Worm (Caenorhabditis elegans): Measurements from ENCODE around the gene gap-2.

gap-2 gene

ce11 chrX:9467573-9467972 is 4.7 kb upstream of the gap-2 start (continued):
- TF ChIP-seq spr-3 (GFP tag; optimal IDR thresholded peaks at IDR 0.05), result peak; percentile 19
- peak; percentile 79 for TF ChIP-seq zip-2 (tag; optimal IDR thresholded peaks at IDR 0.05)
- TF ChIP-seq mes-2 (tag; optimal IDR thresholded peaks at IDR 0.05; ENCODE audit: poor library complexity, severe bottlenecking), result peak; percentile 78
- peak; percentile 79 for TF ChIP-seq lir-3 (tag; optimal IDR thresholded peaks at IDR 0.05)
- no peak for TF ChIP-seq saeg-2 (GFP tag; IDR thresholded peaks at IDR 0.05)
- TF ChIP-seq unc-62 (GFP tag; optimal IDR thresholded peaks at IDR 0.05 in 1 of 2), result no peak
- no peak for TF ChIP-seq unc-62 (tag; optimal IDR thresholded peaks at IDR 0.05)
- no peak for TF ChIP-seq ztf-11 (tag; optimal IDR thresholded peaks at IDR 0.05)
- TF ChIP-seq T26A8.4 (GFP tag; IDR thresholded peaks at IDR 0.05), result peak; percentile 88
- TF ChIP-seq lin-1 (GFP tag; IDR thresholded peaks at IDR 0.05), result peak; percentile 79
- no peak for TF ChIP-seq zag-1 (tag; optimal IDR thresholded peaks at IDR 0.05)
- peak; percentile 93 for TF ChIP-seq ctbp-1 (GFP tag; IDR thresholded peaks at IDR 0.05)
- TF ChIP-seq mxl-3 (GFP tag; optimal IDR thresholded peaks at IDR 0.05), result peak; percentile 25
- peak; percentile 59 for TF ChIP-seq hlh-11 (tag; optimal IDR thresholded peaks at IDR 0.05)
- 0 out of 2 replicates have a peak, but pooled peaks have one; percentile 31 for TF ChIP-seq php-3 (GFP tag; IDR thresholded peaks at IDR 0.05)
- no peak for TF ChIP-seq nhr-237 (tag; optimal IDR thresholded peaks at IDR 0.05)
- no peak for TF ChIP-seq nhr-10 (tag; optimal IDR thresholded peaks at IDR 0.05)
- TF ChIP-seq nhr-48 (tag; optimal IDR thresholded peaks at IDR 0.05), result peak; percentile 66
- peak; percentile 86 for TF ChIP-seq pha-4 (GFP tag; IDR thresholded peaks at IDR 0.05)
- TF ChIP-seq pha-4 (tag; optimal IDR thresholded peaks at IDR 0.05), result no peak
- TF ChIP-seq nhr-76 (tag; optimal IDR thresholded peaks at IDR 0.05), result no peak
- TF ChIP-seq hlh-30 (tag; optimal IDR thresholded peaks at IDR 0.05; ENCODE audit: insufficient read depth), result peak; percentile 73
- TF ChIP-seq set-16 (GFP tag; IDR thresholded peaks at IDR 0.05), result no peak
- peak; percentile 57; the same call in 1 of the 2 replicates for TF ChIP-seq dmd-9 (GFP tag; IDR thresholded peaks at IDR 0.05)
- TF ChIP-seq ces-1 (GFP tag; optimal IDR thresholded peaks at IDR 0.05), result peak; percentile 51
- TF ChIP-seq D1046.2 (GFP tag; IDR thresholded peaks at IDR 0.05), result 0 out of 2 replicates have a peak, but pooled peaks have one; percentile 60
- TF ChIP-seq sdz-12 (GFP tag; optimal IDR thresholded peaks at IDR 0.05), result no peak
- peak; percentile 55 for TF ChIP-seq zfp-2 (tag; optimal IDR thresholded peaks at IDR 0.05)
- peak; percentile 98 for TF ChIP-seq aha-1 (tag)
- TF ChIP-seq madf-5 (GFP tag; IDR thresholded peaks at IDR 0.05), result peak; percentile 75 to 87; a peak in 3 of 4 replicates
- no peak for TF ChIP-seq daf-12 (tag; optimal IDR thresholded peaks at IDR 0.05)
- TF ChIP-seq lin-39 (tag; optimal IDR thresholded peaks at IDR 0.05), result no peak
- TF ChIP-seq vab-7 (GFP tag; IDR thresholded peaks at IDR 0.05), result peak; percentile 92
- TF ChIP-seq lin-38 (GFP tag; IDR thresholded peaks at IDR 0.05), result no peak; the same call in 1 of the 2 replicates
- TF ChIP-seq ceh-28 (tag; optimal IDR thresholded peaks at IDR 0.05), result no peak
- TF ChIP-seq daf-8 (GFP tag; IDR thresholded peaks at IDR 0.05), result no peak
- no peak; the same call in 1 of the 2 replicates for TF ChIP-seq dmd-6 (GFP tag; IDR thresholded peaks at IDR 0.05)
- no peak for TF ChIP-seq egl-27 (tag; optimal IDR thresholded peaks at IDR 0.05)
- no peak for TF ChIP-seq R02D3.7 (tag; optimal IDR thresholded peaks at IDR 0.05)
- TF ChIP-seq unc-130 (GFP tag; optimal IDR thresholded peaks at IDR 0.05), result peak; percentile 1
- no peak for TF ChIP-seq ceh-82 (tag; optimal IDR thresholded peaks at IDR 0.05)
- TF ChIP-seq F49E8.2 (tag; optimal IDR thresholded peaks at IDR 0.05; ENCODE audit: borderline replicate concordance), result peak; percentile 21
- TF ChIP-seq egl-43 (GFP tag; IDR thresholded peaks at IDR 0.05), result peak; percentile 96
- TF ChIP-seq lin-13 (GFP tag; optimal IDR thresholded peaks at IDR 0.05), result no peak
- 0 out of 2 replicates have a peak, but pooled peaks have one; percentile 12 for TF ChIP-seq zfp-3 (GFP tag; conservative IDR thresholded peaks at IDR 0.05)
- TF ChIP-seq ztf-7 (tag; optimal IDR thresholded peaks at IDR 0.05), result peak; percentile 79
- peak; percentile 84 for TF ChIP-seq nhr-41 (GFP tag; IDR thresholded peaks at IDR 0.05)
- TF ChIP-seq snpc-4 (tag; optimal IDR thresholded peaks at IDR 0.05), result no peak
- no peak for TF ChIP-seq aly-2 (tag; optimal IDR thresholded peaks at IDR 0.05)
- peak; percentile 67 for TF ChIP-seq ZK337.2 (GFP tag; IDR thresholded peaks at IDR 0.05)
- TF ChIP-seq dpl-1 (GFP tag; optimal IDR thresholded peaks at IDR 0.05), result no peak
- TF ChIP-seq unc-39 (tag; optimal IDR thresholded peaks at IDR 0.05), result no peak
- peak; percentile 89 for TF ChIP-seq F37D6.2 (tag; optimal IDR thresholded peaks at IDR 0.05)
